Worm (Caenorhabditis elegans) whole organism, L2 larva: ENCODE measurements around the gene xnd-1.

Source experiments
- R02D3.7 ChIP-seq: fragments of 150-350 bp; optimal IDR thresholded peaks from 2 replicates; lab custom pipeline; 2014; ENCODE audit warnings: missing biosample characterization, missing genetic modification characterization
- ama-1 ChIP-seq: fragments of 150-350 bp; optimal IDR thresholded peaks from 2 replicates; lab custom pipeline; 2018; ENCODE audit warnings: inconsistent platforms
- ceh-16 ChIP-seq: fragments of 150-350 bp; optimal IDR thresholded peaks from 2 replicates; lab custom pipeline; 2014; ENCODE audit warnings: missing biosample characterization, missing genetic modification characterization
- dmd-4 ChIP-seq: sonication (generic microtip); optimal IDR thresholded peaks from 2 replicates; lab custom pipeline; 2017; ENCODE audit warnings: missing biosample characterization, missing genetic modification characterization
- mab-5 ChIP-seq: fragments of 150-350 bp; optimal IDR thresholded peaks from 2 replicates; lab custom pipeline; 2014; ENCODE audit warnings: missing biosample characterization, missing genetic modification characterization
- nhr-11 ChIP-seq: fragments of 150-350 bp; optimal IDR thresholded peaks from 2 replicates; lab custom pipeline; 2014; ENCODE audit warnings: missing biosample characterization, missing genetic modification characterization
- nhr-12 ChIP-seq: fragments of 150-350 bp; optimal IDR thresholded peaks from 2 replicates; lab custom pipeline; 2014; ENCODE audit warnings: missing biosample characterization, missing genetic modification characterization
- unc-62 ChIP-seq: fragments of 150-350 bp; optimal IDR thresholded peaks from 2 replicates; lab custom pipeline; 2014; ENCODE audit warnings: missing biosample characterization, missing genetic modification reagents, missing genetic modification characterization

ce11 chrIII:5621236-5621635, 17.0 kb downstream of the xnd-1 start:
- no peak for TF ChIP-seq ama-1
- TF ChIP-seq nhr-12, result no peak
- no peak for TF ChIP-seq mab-5 (tag; lab: Kevin White, UChicago)
- TF ChIP-seq R02D3.7, result no peak
- TF ChIP-seq unc-62 (GFP tag; lab: Kevin White, UChicago), result no peak
- no peak for TF ChIP-seq nhr-11 (tag; lab: Kevin White, UChicago)
- no peak for TF ChIP-seq dmd-4 (tag; lab: Kevin White, UChicago)
- TF ChIP-seq ceh-16 (tag; lab: Kevin White, UChicago), result no peak
